Worm (Caenorhabditis elegans) whole organism, L2 larva: ENCODE measurements around the gene F14D2.11.

Experiments
- ceh-82 ChIP-seq: fragments of 150-350 bp; optimal IDR thresholded peaks from 2 replicates; lab custom pipeline; 2014; ENCODE audit warnings: missing biosample characterization, missing genetic modification characterization
- lin-13 ChIP-seq: fragments of 150-350 bp; optimal IDR thresholded peaks from 2 replicates; lab custom pipeline; 2014; ENCODE audit warnings: missing biosample characterization, missing genetic modification reagents, missing genetic modification characterization
- nhr-12 ChIP-seq: fragments of 150-350 bp; optimal IDR thresholded peaks from 2 replicates; lab custom pipeline; 2014; ENCODE audit warnings: missing biosample characterization, missing genetic modification characterization
- nhr-129 ChIP-seq: fragments of 150-350 bp; optimal IDR thresholded peaks from 2 replicates; lab custom pipeline; 2014; ENCODE audit warnings: missing biosample characterization, missing genetic modification characterization
- nhr-77 ChIP-seq: fragments of 150-350 bp; optimal IDR thresholded peaks from 2 replicates; lab custom pipeline; 2014; ENCODE audit warnings: missing biosample characterization, missing genetic modification characterization
- peb-1 ChIP-seq: fragments of 150-350 bp; optimal IDR thresholded peaks from 2 replicates; lab custom pipeline; 2014; ENCODE audit warnings: missing biosample characterization, missing genetic modification characterization
- sma-9 ChIP-seq, 2 experiments: fragments of 150-350 bp in 1 of 2; sonication (generic microtip) in 1 of 2; optimal IDR thresholded peaks; 2 replicates each; lab custom pipeline; 2014 to 2016; ENCODE audit warnings: missing genetic modification characterization in 2 of 2, mild to moderate bottlenecking in 1 of 2, missing biosample characterization in 1 of 2, missing compliant biosample characterization in 1 of 2, missing genetic modification reagents in 1 of 2, moderate library complexity in 1 of 2
- unc-39 ChIP-seq: fragments of 150-350 bp; optimal IDR thresholded peaks from 2 replicates; lab custom pipeline; 2014; ENCODE audit warnings: missing biosample characterization, missing genetic modification characterization
- zag-1 ChIP-seq: fragments of 150-350 bp; optimal IDR thresholded peaks from 2 replicates; lab custom pipeline; 2014; ENCODE audit warnings: missing biosample characterization, missing genetic modification characterization
- ztf-11 ChIP-seq: sonication (generic microtip); optimal IDR thresholded peaks from 2 replicates; lab custom pipeline; 2017; ENCODE audit warnings: missing biosample characterization, missing genetic modification characterization
- ztf-4 ChIP-seq: fragments of 150-350 bp; optimal IDR thresholded peaks from 2 replicates; lab custom pipeline; 2014; ENCODE audit warnings: missing biosample characterization, missing genetic modification characterization

DNA sequence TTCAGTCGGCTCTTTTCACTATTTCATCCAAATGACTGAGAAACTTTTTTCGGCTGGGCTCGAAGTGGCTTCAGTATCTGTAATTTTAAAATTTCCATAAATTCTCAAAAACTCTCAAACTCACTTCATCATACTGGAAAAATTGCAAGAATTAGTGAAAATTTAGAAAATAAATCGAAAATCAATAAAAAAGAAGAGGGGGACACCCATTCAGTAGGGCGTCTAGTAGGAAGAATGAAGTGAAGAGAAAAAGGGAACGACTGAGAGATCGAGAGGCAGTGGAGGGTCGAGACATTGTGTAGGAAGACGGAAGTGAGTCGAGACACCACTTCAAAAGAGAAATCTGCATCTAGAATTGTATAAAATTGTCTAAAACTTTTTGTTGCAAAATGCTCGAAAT is 32.0 kb upstream of the F14D2.11 start:
- TF ChIP-seq peb-1 (tag; lab: Kevin White, UChicago) (no peak), sma-9 (GFP tag; optimal IDR thresholded peaks at IDR 0.05; lab: Kevin White, UChicago) (no peak), sma-9 (tag; optimal IDR thresholded peaks at IDR 0.05; lab: Kevin White, UChicago) (no peak), nhr-12 (tag; lab: Kevin White, UChicago) (no peak), nhr-77 (no peak), ztf-4 (tag; lab: Kevin White, UChicago) (no peak), nhr-129 (tag; lab: Kevin White, UChicago) (no peak), lin-13 (no peak), unc-39 (tag; lab: Kevin White, UChicago) (no peak), ztf-11 (no peak), ceh-82 (tag; lab: Kevin White, UChicago) (no peak), zag-1 (tag; lab: Kevin White, UChicago) (no peak)
